Fruit fly (Drosophila melanogaster) whole organism, adult: ENCODE data around the gene Datp.

Experiments
- CG11617 ChIP-seq: fragments of 200-800 bp; sonication (Bioruptor generic); optimal IDR thresholded peaks from 2 replicates; lab custom pipeline; 2017; ENCODE audit warnings: mild to moderate bottlenecking, missing biosample characterization, missing genetic modification reagents, missing genetic modification characterization
- CG12768 ChIP-seq: fragments of 200-800 bp; sonication (Bioruptor generic); optimal IDR thresholded peaks from 2 replicates; lab custom pipeline; 2017; ENCODE audit warnings: missing biosample characterization, missing genetic modification characterization, mild to moderate bottlenecking, moderate library complexity, missing genetic modification reagents
- CG1620 ChIP-seq: fragments of 200-800 bp; sonication (Bioruptor generic); optimal IDR thresholded peaks from 2 replicates; lab custom pipeline; 2016; ENCODE audit warnings: missing biosample characterization, missing genetic modification characterization
- CG7045 ChIP-seq: fragments of 200-800 bp; sonication (Bioruptor generic); optimal IDR thresholded peaks from 2 replicates; lab custom pipeline; 2017; ENCODE audit warnings: missing biosample characterization, mild to moderate bottlenecking, missing genetic modification characterization
- CG7101 ChIP-seq: fragments of 200-800 bp; sonication (Bioruptor generic); optimal IDR thresholded peaks from 2 replicates; lab custom pipeline; 2018; ENCODE audit warnings: missing biosample characterization, mild to moderate bottlenecking, missing genetic modification characterization, moderate library complexity
- Crg-1 ChIP-seq: fragments of 200-800 bp; sonication (Bioruptor generic); optimal IDR thresholded peaks from 2 replicates; lab custom pipeline; 2016; ENCODE audit warnings: missing biosample characterization, missing genetic modification characterization
- kay ChIP-seq: fragments of 200-800 bp; sonication (Bioruptor generic); peaks from one replicate; lab custom pipeline; 2016; ENCODE audit warnings: missing biosample characterization, missing genetic modification characterization, borderline replicate concordance
- toe ChIP-seq: fragments of 200-800 bp; sonication (Bioruptor generic); optimal IDR thresholded peaks from 2 replicates; lab custom pipeline; 2016; ENCODE audit warnings: missing biosample characterization, missing genetic modification characterization

DNA sequence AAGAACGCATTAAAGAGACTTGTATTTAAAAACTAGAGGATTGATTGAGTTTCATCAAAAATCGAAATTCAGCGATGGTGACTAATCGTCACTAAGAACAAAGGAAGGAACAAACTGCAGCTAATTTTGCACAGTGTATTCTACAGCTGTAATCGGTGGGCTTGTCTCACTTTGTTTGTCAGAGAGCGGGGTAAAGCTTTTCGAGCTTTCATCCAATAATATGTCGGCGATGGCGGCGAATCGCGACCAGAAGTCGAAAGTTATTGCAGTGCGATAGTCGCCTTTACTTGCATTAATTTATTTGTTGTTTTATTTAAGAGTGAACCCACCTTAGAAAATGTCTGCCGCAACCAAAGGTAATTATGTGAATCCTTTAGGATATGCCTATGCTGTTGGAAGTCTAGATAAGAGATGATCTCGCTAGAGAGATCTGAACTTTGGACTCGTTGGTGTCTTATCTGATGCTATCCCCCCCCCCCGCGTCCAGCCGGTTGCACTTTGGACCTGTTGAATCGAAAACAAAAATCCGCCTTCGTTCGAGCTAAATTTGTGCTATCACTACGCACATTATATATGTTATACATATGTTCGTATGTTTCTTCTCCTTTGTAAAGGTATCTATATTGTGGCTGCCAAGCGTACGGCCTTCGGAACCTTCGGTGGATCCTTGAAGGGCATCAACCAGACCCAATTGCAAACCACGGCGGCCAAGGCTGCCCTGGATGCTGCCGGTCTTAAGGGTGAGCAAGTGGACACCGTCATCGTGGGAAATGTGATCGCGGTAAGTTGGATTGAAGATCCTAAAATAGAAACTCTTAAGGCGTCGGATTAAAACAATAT, 23.4 kb downstream of the Datp start, which contains the start of gene yip2:
- TF ChIP-seq CG7045 (GFP tag; lab: Kevin White, UChicago) (peak; percentile 93), CG1620 (GFP tag; lab: Kevin White, UChicago) (peak; percentile 50), toe (GFP tag; lab: Kevin White, UChicago) (peak; percentile 99), kay (GFP tag; lab: Kevin White, UChicago) (no peak), CG11617 (GFP tag; lab: Kevin White, UChicago) (peak; percentile 95), CG12768 (GFP tag; lab: Kevin White, UChicago) (peak; percentile 100), Crg-1 (GFP tag; lab: Kevin White, UChicago) (peak; percentile 65), CG7101 (tag; lab: Kevin White, UChicago) (peak; percentile 70)
